Worm (Caenorhabditis elegans) whole organism, L3 larva: ENCODE measurements around the gene hlh-25.

Experiments
- ama-1 ChIP-seq: fragments of 150-350 bp; optimal IDR thresholded peaks from 2 replicates; lab custom pipeline; 2018
- egl-27 ChIP-seq: sonication (generic microtip); optimal IDR thresholded peaks from 4 replicates; lab custom pipeline; 2017; ENCODE audit warnings: missing biosample characterization, missing genetic modification reagents, missing genetic modification characterization
- fkh-2 ChIP-seq: fragments of 150-350 bp; optimal IDR thresholded peaks from 2 replicates; lab custom pipeline; 2014; ENCODE audit warnings: missing biosample characterization, missing genetic modification reagents, missing genetic modification characterization
- fos-1 ChIP-seq: fragments of 150-350 bp; optimal IDR thresholded peaks from 2 replicates; lab custom pipeline; 2014; ENCODE audit warnings: missing biosample characterization, missing genetic modification characterization
- mdl-1 ChIP-seq: fragments of 150-350 bp; optimal IDR thresholded peaks from 2 replicates; lab custom pipeline; 2014; ENCODE audit warnings: missing biosample characterization, missing genetic modification characterization
- unc-62 ChIP-seq: fragments of 150-350 bp; sonication (generic microtip); optimal IDR thresholded peaks from 4 replicates; lab custom pipeline; 2014; ENCODE audit warnings: missing biosample characterization, missing genetic modification reagents, missing genetic modification characterization

- TF ChIP-seq egl-27: no peak
- TF ChIP-seq unc-62: no peak
- no peak for TF ChIP-seq mdl-1 (tag; lab: Kevin White, UChicago)
- TF ChIP-seq fos-1 (tag; lab: Kevin White, UChicago): no peak
- TF ChIP-seq fkh-2 (tag; lab: Kevin White, UChicago): no peak
- no peak for TF ChIP-seq ama-1
These were observed 37.2 kb downstream of the hlh-25 start for ce11 chrII:5572082-5572746.
